Worm (Caenorhabditis elegans) whole organism, midembryonic: Measurements from ENCODE around the gene smu-2.
"Not testable (repeated sequence)": the region's sequence is repeated elsewhere in the genome, so short reads cannot be mapped to it uniquely, and the experiment has no call there.

Source experiments
- T22C8.4 ChIP-seq: fragments of 200-800 bp; sonication (Bioruptor generic); IDR thresholded peaks from 2 replicates; pipeline ENCODE4 v1.3.6; 2022; ENCODE audit warnings: missing genetic modification characterization, missing compliant biosample characterization
- cog-1 ChIP-seq: sonication (generic microtip); optimal IDR thresholded peaks from 2 replicates; lab custom pipeline; 2016; ENCODE audit warnings: missing genetic modification characterization, missing compliant biosample characterization
- flt-1 ChIP-seq: fragments of 200-800 bp; sonication (Bioruptor generic); IDR thresholded peaks from 2 replicates; pipeline ENCODE4 v1.3.6; 2022; ENCODE audit warnings: missing genetic modification characterization, missing compliant biosample characterization
- klf-2 ChIP-seq: fragments of 200-800 bp; sonication (Bioruptor generic); conservative IDR thresholded peaks from 2 replicates; pipeline ENCODE4 v1.3.6; 2022; ENCODE audit warnings: missing genetic modification reagents, missing genetic modification characterization, missing compliant biosample characterization
- med-1 ChIP-seq: sonication (generic microtip); optimal IDR thresholded peaks from 2 replicates; lab custom pipeline; 2017; ENCODE audit warnings: missing genetic modification characterization, mild to moderate bottlenecking, missing compliant biosample characterization, antibody characterized with exemption, missing genetic modification reagents; ENCODE audit not compliant: insufficient read depth
- ref-1 ChIP-seq: fragments of 200-800 bp; sonication (Bioruptor generic); conservative IDR thresholded peaks from 2 replicates; pipeline ENCODE4 v1.3.6; 2022; ENCODE audit warnings: missing genetic modification reagents, missing genetic modification characterization, missing compliant biosample characterization

- TF ChIP-seq med-1 (GFP tag; lab: Kevin White, UChicago); T22C8.4; cog-1; klf-2 (GFP tag; lab: Robert Waterston, UW); ref-1: not testable (repeated sequence)
- TF ChIP-seq flt-1 (GFP tag; lab: Robert Waterston, UW) = peak; percentile 74
Measured at ce11 chrII:3523547-3523946, 41.3 kb downstream of the smu-2 start.
